Fruit fly (Drosophila melanogaster): ENCODE data around the gene CG14696.

DNA sequence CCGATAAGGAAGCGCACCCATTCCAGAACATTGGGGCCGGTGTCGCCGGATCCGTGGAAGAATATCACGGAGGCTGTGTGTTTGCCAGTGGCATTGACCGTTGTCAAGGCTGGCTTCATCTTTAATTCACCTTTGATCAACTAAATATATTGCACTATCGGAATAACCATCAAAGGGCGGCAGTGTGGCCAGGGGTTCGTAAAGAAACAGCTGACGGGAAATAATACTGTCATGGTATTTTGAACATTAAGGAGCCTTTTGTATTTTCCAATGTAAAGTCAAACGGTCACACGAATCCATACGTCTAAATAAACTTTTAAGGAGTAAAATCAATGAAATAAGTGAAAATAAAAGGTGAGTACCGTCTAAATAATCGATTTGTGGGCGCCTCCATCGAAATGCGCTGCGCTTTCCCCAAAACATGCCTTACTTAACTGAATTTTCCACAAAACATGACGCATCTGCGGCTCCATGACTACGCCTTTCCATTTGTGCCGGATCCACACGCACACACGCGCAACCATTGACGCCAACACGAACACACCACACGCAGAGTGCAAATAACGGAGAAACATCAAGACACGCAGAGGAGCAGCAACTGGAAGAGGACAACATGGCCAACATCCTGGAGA, 30.4 kb downstream of the CG14696 start, which contains the start of the genes CG6567 and CG4511:
- TF ChIP-seq tai (GFP tag; optimal IDR thresholded peaks at IDR 0.05) (no peak), woc (GFP tag; optimal IDR thresholded peaks at IDR 0.05) (no peak), foxo (GFP tag; optimal IDR thresholded peaks at IDR 0.05) (no peak), CG9705 (GFP tag; optimal IDR thresholded peaks at IDR 0.05) (no peak), fru (GFP tag; optimal IDR thresholded peaks at IDR 0.05) (no peak), Abd-B (GFP tag; optimal IDR thresholded peaks at IDR 0.05) (no peak), CG32264 (GFP tag; optimal IDR thresholded peaks at IDR 0.05) (no peak), Myc (optimal IDR thresholded peaks at IDR 0.05) (no peak), OdsH (GFP tag; optimal IDR thresholded peaks at IDR 0.05) (no peak)

Measured in whole organism, wandering third instar larva.